Worm (Caenorhabditis elegans): ENCODE results near the gene F37B12.3.

F37B12.3 gene

DNA sequence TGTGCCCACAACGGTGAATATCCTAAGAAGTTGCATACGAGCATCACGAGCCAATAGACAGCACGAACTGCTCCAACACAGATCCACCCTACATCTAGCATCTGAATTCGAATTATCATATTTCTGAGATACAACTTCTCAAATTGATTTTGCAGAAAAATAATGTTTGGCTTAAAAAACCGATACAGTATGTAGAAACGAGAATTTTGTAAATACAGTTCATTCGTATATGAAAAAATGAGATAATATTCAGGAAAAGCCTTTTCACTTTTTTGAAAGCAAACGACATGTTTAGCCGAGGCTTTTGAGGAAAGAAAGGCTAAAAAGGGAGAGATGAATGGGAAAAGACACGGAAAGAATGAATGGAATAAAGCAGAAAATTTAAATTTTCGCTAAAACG is at the start of gene F37B12.3:
Gene F37B12.3, minus strand, starts transcription at position 101 of the 400 bp plus-strand sequence.
- TF ChIP-seq unc-62 (GFP tag; optimal IDR thresholded peaks at IDR 0.05): no peak

DNA sequence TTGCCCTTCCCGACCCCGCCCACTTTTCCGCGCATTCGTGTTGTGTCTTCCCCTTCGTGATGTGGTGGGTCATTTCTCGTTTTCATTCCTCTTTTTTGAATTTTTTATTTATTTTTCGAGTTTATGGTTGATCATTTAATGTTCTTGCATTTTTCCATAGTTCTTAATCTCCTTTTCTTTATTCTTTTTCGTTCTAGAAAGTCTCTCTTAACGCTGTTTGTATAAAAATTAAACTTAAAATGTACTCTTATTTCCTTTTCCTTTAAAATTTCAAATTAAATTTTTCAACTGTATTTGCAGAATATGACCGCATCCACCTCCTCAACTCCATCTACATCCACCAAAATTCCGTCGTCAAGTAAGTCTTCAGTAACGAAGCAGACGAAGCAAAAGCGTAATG is 45.1 kb upstream of the F37B12.3 start, which contains the start of gene hlh-3:
Gene hlh-3, plus strand, starts transcription at position 301 of the 400 bp plus-strand sequence.
- no peak for TF ChIP-seq unc-62 (GFP tag; optimal IDR thresholded peaks at IDR 0.05)

DNA sequence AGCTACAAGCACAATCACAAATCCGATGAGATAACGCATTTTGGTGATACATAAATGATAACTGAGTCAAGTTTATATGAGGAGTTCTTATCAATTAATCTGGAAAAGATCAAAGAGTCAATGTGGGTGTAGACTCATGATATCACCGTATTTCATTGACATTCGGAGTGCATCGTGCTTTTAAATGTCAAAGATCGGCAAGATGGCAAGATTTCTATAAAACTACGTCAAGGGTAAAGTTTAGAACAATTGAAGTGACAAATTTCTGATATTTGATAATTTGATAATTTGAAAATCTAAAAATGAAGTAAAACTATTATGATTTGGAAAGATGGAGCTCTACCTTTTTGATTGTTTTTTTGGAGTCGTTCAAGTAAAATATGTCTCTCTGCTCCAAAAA is 41.9 kb upstream of the F37B12.3 start, which contains the start of gene sysm-1:
Gene sysm-1, minus strand, starts transcription at position 101 of the 400 bp plus-strand sequence.
- TF ChIP-seq unc-62 (GFP tag; optimal IDR thresholded peaks at IDR 0.05): no peak

DNA sequence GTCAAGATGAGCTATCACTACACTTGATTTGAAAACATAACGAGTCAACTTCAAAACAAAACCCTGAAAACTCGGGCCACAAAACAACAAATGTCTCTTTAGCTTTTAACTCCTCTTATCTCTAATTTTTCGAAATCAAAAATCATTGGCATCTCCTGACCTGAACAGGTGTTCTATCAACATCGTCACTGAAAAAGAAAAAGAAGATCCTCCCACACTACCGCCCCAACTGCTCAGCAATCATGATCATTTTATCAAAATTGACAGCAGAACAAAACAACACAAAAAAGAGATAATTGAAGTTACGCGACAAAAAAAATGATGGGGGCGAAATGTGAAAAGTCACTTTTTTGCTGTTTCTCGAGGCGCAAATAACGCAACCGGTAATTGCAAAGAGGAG is 37.1 kb upstream of the F37B12.3 start:
- TF ChIP-seq unc-62 (GFP tag; optimal IDR thresholded peaks at IDR 0.05): no peak

DNA sequence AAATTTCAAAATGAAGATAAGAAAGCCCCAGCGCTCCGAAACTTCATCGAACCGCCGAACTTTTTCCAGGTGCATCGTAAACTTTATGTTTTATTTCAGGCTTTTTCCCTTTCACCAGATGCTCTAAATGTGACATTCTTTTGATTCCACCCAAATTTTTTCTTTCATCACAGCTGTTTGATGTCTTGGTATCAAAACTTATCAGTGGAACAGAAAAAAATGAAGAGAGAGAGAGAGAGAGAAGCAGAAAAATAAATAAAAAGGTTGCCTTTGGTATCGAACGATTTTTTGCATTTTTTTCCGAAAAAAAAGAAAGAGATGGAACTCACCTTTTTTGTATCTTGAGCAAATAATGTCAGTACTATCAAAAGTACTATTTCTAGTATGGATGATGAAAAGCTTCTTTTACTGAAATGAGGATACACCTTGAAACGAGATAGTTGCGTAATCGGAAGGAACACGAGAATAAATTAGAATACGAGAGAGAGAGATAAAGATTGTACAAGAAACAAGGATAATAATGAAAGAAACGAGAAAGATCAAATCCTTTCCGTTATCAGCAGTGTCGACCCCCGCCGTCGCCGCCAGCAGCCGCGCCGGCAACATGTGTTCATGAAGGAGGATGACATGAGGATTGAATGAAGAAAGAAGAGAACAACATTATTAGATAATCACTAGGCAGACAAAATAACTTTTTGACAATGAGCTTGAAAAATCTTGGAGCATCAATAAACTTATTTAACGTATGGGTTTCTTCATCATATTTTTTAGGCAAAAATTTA is 35.1 kb upstream of the F37B12.3 start:
- TF ChIP-seq unc-62 (GFP tag; optimal IDR thresholded peaks at IDR 0.05): no peak

DNA sequence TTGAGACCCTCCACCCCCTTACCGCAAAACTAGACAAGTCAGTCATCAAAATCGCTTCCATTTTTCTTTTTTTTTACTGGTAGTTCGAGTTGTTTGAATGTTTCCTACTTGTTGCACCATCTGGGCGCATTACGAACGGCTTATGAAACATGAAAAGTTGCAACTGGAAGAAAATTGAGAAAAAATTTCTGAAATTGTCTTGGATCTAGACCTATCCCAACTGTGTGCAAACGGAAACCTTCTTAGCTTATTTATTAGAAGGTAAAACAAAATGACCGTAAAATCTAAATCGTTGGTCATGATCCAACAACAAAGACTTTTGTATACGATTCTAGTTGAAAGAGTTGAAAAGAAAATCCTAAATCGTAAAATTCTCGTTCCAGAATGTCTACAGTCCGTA is 33.3 kb upstream of the F37B12.3 start:
- TF ChIP-seq unc-62 (GFP tag; optimal IDR thresholded peaks at IDR 0.05): no peak

DNA sequence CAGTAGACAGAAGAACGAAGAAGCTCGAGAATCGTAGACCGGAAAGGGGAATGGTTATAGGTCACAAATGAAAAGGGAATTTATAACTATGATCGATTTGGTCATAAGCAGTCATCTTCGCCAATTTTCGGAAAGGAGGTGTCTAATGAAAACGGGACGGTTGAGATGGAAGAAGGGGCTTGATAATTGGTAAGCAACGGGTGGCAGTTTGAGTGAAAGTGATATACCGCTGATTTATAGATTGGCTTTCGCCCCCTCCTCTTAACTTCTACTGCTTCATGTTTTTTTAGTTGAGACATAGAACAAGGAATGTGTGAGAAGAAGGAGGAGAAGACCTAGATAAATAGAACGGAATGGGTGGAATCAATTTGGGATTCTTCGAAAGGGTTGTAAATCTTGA is 31.6 kb upstream of the F37B12.3 start:
- no peak for TF ChIP-seq unc-62 (GFP tag; optimal IDR thresholded peaks at IDR 0.05)

DNA sequence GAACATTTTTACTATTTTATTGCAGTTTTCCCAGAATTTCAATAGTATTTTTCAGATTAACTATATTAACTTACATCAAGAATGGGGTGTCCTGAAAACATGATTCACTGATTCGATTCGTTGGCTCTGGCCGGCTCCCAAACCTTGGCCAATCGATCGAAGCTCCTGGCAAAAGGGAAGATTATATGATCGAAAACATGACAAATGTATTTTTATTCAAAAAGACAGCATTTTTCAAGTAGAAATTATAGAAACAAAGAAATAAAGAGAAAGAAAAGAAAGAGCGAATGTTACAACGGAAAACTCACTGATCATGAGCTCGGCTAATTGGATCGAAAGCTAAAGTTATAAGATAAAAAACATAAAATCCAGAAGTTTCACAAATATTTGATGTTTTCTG is 29.5 kb upstream of the F37B12.3 start, which contains the start of gene T24B8.4:
Gene T24B8.4, minus strand, starts transcription at position 101 of the 400 bp plus-strand sequence.
- no peak for TF ChIP-seq unc-62 (GFP tag; optimal IDR thresholded peaks at IDR 0.05)

DNA sequence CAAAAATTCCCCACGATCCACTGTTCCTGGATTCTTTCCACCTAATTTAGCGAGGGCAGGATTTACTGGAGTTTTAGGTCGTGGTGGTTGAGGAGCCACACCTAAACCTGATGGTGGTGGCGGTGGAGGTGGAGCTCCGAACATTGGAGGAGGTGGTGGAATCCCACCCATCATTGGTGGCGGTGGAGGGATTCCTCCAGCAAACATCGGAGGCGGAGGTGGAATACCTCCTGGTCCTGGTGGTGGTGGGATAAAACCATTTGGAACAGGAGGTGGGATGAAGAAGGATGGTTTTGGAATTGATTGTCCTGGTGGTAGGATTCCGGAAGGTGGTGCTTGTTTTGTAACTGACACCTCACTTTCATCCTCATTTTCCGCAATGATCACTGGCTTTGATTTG is 28.6 kb upstream of the F37B12.3 start:
- TF ChIP-seq unc-62 (GFP tag; optimal IDR thresholded peaks at IDR 0.05): no peak

DNA sequence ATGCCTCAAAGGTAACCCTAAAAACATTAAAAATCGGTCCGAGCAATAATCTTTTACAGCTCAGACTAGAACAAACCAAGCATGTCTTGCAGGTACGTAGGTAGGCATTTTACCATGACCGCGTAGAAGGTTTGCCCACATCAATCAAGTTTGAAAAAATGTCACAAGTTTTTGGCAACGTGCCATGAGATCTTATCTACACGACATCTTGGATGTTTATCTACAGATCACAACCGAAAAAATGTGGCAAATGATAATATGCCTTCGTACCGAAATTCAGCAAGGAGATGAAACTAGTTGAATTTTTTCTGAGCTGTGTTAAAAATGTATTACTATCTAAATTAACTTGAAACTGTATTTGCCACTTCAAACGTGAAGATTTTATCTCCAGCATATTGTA is 23.2 kb upstream of the F37B12.3 start:
- no peak for TF ChIP-seq unc-62 (GFP tag; optimal IDR thresholded peaks at IDR 0.05)

DNA sequence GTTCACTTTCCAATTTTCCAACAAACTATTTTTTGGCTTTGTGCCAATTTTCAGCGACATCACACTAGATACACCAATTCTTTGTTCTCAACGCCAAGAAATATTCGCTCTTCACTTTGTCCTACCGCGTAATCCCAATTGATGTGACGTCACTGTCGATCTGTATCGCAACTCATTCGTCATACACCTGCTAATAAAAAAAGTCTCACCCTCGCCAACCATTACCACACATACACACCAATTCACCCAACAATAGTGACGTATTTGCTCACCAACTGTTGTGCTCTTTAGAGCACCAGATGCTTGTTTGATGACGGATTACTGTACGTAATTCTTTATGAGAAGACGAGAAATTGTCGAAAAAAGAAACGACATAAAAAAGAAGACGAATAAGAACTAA is 22.1 kb upstream of the F37B12.3 start:
- TF ChIP-seq unc-62 (GFP tag; optimal IDR thresholded peaks at IDR 0.05): no peak

DNA sequence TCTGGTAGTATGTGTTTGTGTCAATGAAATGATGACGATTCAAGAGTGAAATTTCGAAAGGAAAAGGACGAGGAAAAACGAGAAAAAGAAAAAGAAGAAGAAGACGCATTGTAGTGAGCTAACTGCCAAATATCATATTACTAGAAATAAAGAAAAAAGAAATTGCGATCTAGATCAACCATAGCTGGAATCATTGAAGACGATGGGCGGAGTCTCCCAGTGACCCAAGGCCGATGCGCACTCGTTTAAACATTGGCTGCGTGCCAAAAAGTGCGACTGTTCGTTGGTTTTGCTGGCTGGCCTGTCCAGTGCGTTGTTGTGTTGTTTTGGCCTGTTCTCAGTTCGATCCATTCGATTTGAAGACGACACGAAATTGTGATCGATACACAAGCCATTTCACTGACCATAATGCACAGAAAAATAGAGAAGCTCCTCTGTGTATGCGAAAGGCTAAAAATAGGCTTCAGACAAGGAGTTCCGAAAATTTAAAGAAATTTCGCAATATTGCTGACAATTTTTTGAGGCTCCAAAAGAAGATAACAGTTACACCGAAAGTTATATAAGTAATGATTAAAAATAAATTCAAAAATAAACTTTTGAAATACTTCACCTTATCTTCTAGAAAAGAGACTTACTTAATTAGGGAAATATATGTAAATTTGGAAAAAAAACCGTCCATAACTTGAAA is 21.2 kb upstream of the F37B12.3 start:
- no peak for TF ChIP-seq unc-62 (GFP tag; optimal IDR thresholded peaks at IDR 0.05)

DNA sequence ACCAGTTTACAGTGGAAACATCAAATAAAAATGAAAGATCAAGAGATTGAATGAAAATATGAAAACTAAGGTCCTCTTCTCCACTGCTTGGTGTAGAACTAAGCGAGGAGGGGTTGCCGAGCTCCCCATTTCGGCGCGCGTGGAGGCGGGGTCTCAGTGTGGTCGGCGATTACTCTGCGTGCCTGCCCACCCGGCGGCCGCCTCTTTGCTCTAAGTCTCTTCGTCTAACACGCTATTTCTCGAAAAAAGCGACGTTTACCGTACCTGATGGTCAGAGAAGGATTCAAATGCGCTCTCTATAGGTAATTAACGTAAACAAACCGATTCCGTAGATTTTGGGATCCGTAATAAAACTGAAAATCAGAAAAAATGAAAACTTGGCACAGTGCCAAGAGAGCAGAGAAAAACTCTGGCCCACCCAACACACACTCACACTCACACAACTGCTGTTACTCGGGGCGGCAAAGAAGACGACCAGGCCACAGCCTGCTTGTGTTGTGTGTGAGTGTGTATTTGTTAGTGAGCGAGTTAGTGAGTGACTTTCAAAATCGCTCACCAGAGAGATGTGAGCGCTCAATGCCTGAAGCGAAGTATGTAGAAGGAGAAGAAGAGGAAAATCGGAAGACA is 20.5 kb upstream of the F37B12.3 start:
- no peak for TF ChIP-seq unc-62 (GFP tag; optimal IDR thresholded peaks at IDR 0.05)

DNA sequence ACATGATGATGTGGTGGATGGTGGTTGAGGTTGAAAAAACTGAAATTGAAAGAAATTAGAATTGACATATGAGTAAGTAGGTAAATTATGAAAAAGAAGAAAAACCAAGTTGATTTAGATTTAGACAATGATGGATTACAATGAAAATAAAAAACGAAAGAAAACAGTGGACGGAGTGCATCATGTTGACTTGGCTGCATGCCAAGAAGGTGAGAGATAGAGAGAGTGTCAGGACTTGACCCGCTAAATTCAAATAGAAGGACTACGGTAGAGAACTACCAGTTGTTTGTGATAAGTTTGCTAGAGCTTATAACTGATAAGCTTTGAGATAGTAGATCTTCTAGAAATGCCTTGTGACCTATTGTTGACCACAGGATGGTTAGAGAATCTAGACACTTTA is 19.9 kb upstream of the F37B12.3 start, which contains the start of gene T24B8.3:
Gene T24B8.3, minus strand, starts transcription at position 39 of the 400 bp plus-strand sequence.
- no peak for TF ChIP-seq unc-62 (GFP tag; optimal IDR thresholded peaks at IDR 0.05)

DNA sequence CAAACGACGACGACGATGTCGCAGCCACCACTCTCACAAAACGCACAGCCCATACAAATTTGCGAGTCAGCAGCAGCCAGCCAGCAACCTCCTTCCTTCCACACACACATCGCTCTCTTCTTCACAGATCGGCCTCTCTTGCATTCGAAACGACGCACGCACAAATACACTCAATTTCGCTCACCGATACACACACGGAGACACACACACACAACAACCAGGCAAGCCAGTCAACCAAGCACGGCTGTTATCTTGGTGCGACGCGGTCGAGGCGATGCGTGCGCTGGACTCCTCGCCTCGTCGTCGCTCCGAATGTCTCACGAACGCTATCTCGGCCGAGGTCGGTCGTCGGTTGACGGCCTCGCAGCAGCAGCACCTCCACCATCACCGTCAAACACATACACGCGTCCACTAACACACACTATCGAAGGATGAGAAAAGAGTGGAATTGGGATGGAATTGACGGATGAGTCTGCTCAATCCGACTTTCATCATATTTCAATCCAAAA is 19.2 kb upstream of the F37B12.3 start:
- no peak for TF ChIP-seq unc-62 (GFP tag; optimal IDR thresholded peaks at IDR 0.05)

DNA sequence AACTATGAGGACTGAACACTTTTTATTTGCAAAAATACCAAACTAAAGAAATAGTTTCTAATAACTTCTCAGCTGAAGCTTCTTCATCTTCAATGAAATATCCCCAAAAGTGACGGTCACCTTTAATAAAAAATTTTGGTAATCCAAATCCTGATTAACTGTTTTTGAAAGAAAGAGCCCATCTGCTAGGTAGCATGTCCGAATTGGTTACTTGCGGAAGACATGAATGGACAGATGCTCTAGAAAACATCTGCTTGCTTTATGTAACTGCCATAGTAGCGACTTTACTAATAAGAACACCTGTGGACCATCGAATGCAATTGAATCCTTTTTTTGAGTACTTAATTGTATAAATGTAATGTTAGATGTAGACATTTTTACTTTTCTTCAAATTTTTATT is 17.8 kb upstream of the F37B12.3 start:
- no peak for TF ChIP-seq unc-62 (GFP tag; optimal IDR thresholded peaks at IDR 0.05)
